Fruit fly (Drosophila melanogaster): ENCODE data around the gene CG17328.

Gene CG17328

dm6 chr2L:16281419-16282076 is 18.2 kb upstream of the CG17328 start:
- TF ChIP-seq Sin3A (optimal IDR thresholded peaks at IDR 0.05) (no peak), ttk (optimal IDR thresholded peaks at IDR 0.05) (no peak), h (optimal IDR thresholded peaks at IDR 0.05) (no peak)

dm6 chr2L:16282077-16282471 is 17.7 kb upstream of the CG17328 start:
- TF ChIP-seq ttk (optimal IDR thresholded peaks at IDR 0.05): no peak
- TF ChIP-seq Sin3A (optimal IDR thresholded peaks at IDR 0.05): no peak
- TF ChIP-seq psq (optimal IDR thresholded peaks at IDR 0.05): no peak
- TF ChIP-seq insv (optimal IDR thresholded peaks at IDR 0.05): no peak
- no peak for TF ChIP-seq h (optimal IDR thresholded peaks at IDR 0.05)
- TF ChIP-seq Myc (optimal IDR thresholded peaks at IDR 0.05): no peak

- TF ChIP-seq h (optimal IDR thresholded peaks at IDR 0.05): no peak
- no peak for TF ChIP-seq Sin3A (optimal IDR thresholded peaks at IDR 0.05)
Measured at dm6 chr2L:16282856-16283255, 16.9 kb upstream of the CG17328 start.

dm6 chr2L:16284306-16285299 is 15.1 kb upstream of the CG17328 start:
- no peak for TF ChIP-seq h (optimal IDR thresholded peaks at IDR 0.05)
- no peak for TF ChIP-seq insv (optimal IDR thresholded peaks at IDR 0.05)
- TF ChIP-seq psq (optimal IDR thresholded peaks at IDR 0.05): no peak
- TF ChIP-seq Sin3A (optimal IDR thresholded peaks at IDR 0.05): no peak
- TF ChIP-seq Myc (optimal IDR thresholded peaks at IDR 0.05): no peak
- TF ChIP-seq ttk (optimal IDR thresholded peaks at IDR 0.05): no peak

dm6 chr2L:16285692-16286359 is 13.9 kb upstream of the CG17328 start:
- no peak for TF ChIP-seq Sin3A (optimal IDR thresholded peaks at IDR 0.05)
- no peak for TF ChIP-seq h (optimal IDR thresholded peaks at IDR 0.05)
- TF ChIP-seq Myc (optimal IDR thresholded peaks at IDR 0.05): no peak
- TF ChIP-seq psq (optimal IDR thresholded peaks at IDR 0.05): no peak
- TF ChIP-seq insv (optimal IDR thresholded peaks at IDR 0.05): no peak
- TF ChIP-seq ttk (optimal IDR thresholded peaks at IDR 0.05): no peak

- no peak for TF ChIP-seq insv (optimal IDR thresholded peaks at IDR 0.05)
- peak; percentile 89 for TF ChIP-seq psq (optimal IDR thresholded peaks at IDR 0.05)
- no peak for TF ChIP-seq ttk (optimal IDR thresholded peaks at IDR 0.05)
Measured at dm6 chr2L:16286360-16287005, 13.3 kb upstream of the CG17328 start.

- TF ChIP-seq Myc (optimal IDR thresholded peaks at IDR 0.05) (no peak), insv (optimal IDR thresholded peaks at IDR 0.05) (no peak), Sin3A (optimal IDR thresholded peaks at IDR 0.05) (no peak), psq (optimal IDR thresholded peaks at IDR 0.05) (no peak), h (optimal IDR thresholded peaks at IDR 0.05) (no peak), ttk (optimal IDR thresholded peaks at IDR 0.05) (no peak)
Measured at dm6 chr2L:16287006-16287601, 12.6 kb upstream of the CG17328 start.

- TF ChIP-seq Sin3A (optimal IDR thresholded peaks at IDR 0.05) (no peak), psq (optimal IDR thresholded peaks at IDR 0.05) (no peak), ttk (optimal IDR thresholded peaks at IDR 0.05) (no peak), h (optimal IDR thresholded peaks at IDR 0.05) (no peak), insv (optimal IDR thresholded peaks at IDR 0.05) (no peak), Myc (optimal IDR thresholded peaks at IDR 0.05) (no peak)
Measured at dm6 chr2L:16287602-16288392, 11.9 kb upstream of the CG17328 start, which contains the start of the genes crp and pkaap. crp (minus strand) TSS chr2L:16287730. pkaap (plus strand) TSS chr2L:16288290.

- TF ChIP-seq Myc (optimal IDR thresholded peaks at IDR 0.05) (no peak), h (optimal IDR thresholded peaks at IDR 0.05) (no peak), insv (optimal IDR thresholded peaks at IDR 0.05) (no peak), ttk (optimal IDR thresholded peaks at IDR 0.05) (no peak), psq (optimal IDR thresholded peaks at IDR 0.05) (no peak), Sin3A (optimal IDR thresholded peaks at IDR 0.05) (no peak)
Measured at dm6 chr2L:16288393-16288731, 11.4 kb upstream of the CG17328 start.

- no peak for TF ChIP-seq insv (optimal IDR thresholded peaks at IDR 0.05)
- TF ChIP-seq Myc (optimal IDR thresholded peaks at IDR 0.05): no peak
- TF ChIP-seq h (optimal IDR thresholded peaks at IDR 0.05): no peak
- no peak for TF ChIP-seq Sin3A (optimal IDR thresholded peaks at IDR 0.05)
- TF ChIP-seq ttk (optimal IDR thresholded peaks at IDR 0.05): no peak
- no peak for TF ChIP-seq psq (optimal IDR thresholded peaks at IDR 0.05)
Measured at dm6 chr2L:16290984-16291383, 8.8 kb upstream of the CG17328 start, which contains the start of gene CG17329. CG17329 (plus strand) TSS chr2L:16291284.

Measured in Kc167 (cell line).